Fruit fly (Drosophila melanogaster) whole organism, embryonic: Measurements from ENCODE around the gene Prtl99C.

Experiments
- ATbp ChIP-seq: fragments of 200-800 bp; sonication (Bioruptor generic); optimal IDR thresholded peaks from 2 replicates; lab custom pipeline; 2017; ENCODE audit warnings: missing biosample characterization, mild to moderate bottlenecking, missing genetic modification characterization, missing genetic modification reagents
- Asciz ChIP-seq: fragments of 200-800 bp; sonication (Bioruptor generic); optimal IDR thresholded peaks from 2 replicates; lab custom pipeline; 2017; ENCODE audit warnings: missing biosample characterization, mild to moderate bottlenecking, missing genetic modification characterization, missing genetic modification reagents
- Bdp1 ChIP-seq: fragments of 200-800 bp; sonication (Bioruptor generic); optimal IDR thresholded peaks from 3 replicates; lab custom pipeline; 2016; ENCODE audit warnings: missing biosample characterization, missing genetic modification characterization
- CG11560 ChIP-seq: fragments of 200-800 bp; sonication (Bioruptor generic); IDR thresholded peaks from 3 replicates; pipeline ENCODE4 v1.3.6; 2022; ENCODE audit warnings: missing biosample characterization, missing genetic modification characterization
- CG12219 ChIP-seq: fragments of 200-800 bp; sonication (Bioruptor generic); optimal IDR thresholded peaks from 3 replicates; lab custom pipeline; 2018; ENCODE audit warnings: missing biosample characterization, mild to moderate bottlenecking, missing genetic modification characterization
- CG12236 ChIP-seq: fragments of 200-800 bp; sonication (Bioruptor generic); optimal IDR thresholded peaks from 2 replicates; lab custom pipeline; 2016; ENCODE audit warnings: missing biosample characterization, missing genetic modification characterization
- CG12391 ChIP-seq: fragments of 200-800 bp; sonication (Bioruptor generic); optimal IDR thresholded peaks from 3 replicates; lab custom pipeline; 2018; ENCODE audit warnings: missing biosample characterization, mild to moderate bottlenecking, missing genetic modification characterization, moderate library complexity
- CG13894 ChIP-seq: fragments of 200-800 bp; sonication (Bioruptor generic); optimal IDR thresholded peaks from 3 replicates; lab custom pipeline; 2018; ENCODE audit warnings: missing biosample characterization, mild to moderate bottlenecking, missing genetic modification characterization, moderate library complexity
- CG15269 ChIP-seq: fragments of 200-800 bp; sonication (Bioruptor generic); optimal IDR thresholded peaks from 2 replicates; lab custom pipeline; 2018; ENCODE audit warnings: missing biosample characterization, mild to moderate bottlenecking, missing genetic modification characterization, moderate library complexity
- CG1602 ChIP-seq: fragments of 200-800 bp; sonication (Bioruptor generic); optimal IDR thresholded peaks from 3 replicates; lab custom pipeline; 2016; ENCODE audit warnings: missing biosample characterization, missing genetic modification characterization
- CG2120 ChIP-seq: fragments of 200-800 bp; sonication (Bioruptor generic); optimal IDR thresholded peaks from 3 replicates; lab custom pipeline; 2016; ENCODE audit warnings: missing biosample characterization, missing genetic modification characterization
- CG3065 ChIP-seq: fragments of 200-800 bp; sonication (Bioruptor generic); optimal IDR thresholded peaks from 2 replicates; lab custom pipeline; 2016; ENCODE audit warnings: missing biosample characterization, missing genetic modification characterization
- CG31224 ChIP-seq: fragments of 200-800 bp; sonication (Bioruptor generic); IDR thresholded peaks from 2 replicates; pipeline ENCODE4 v1.3.6; 2022; ENCODE audit warnings: missing biosample characterization, missing genetic modification characterization
- CG31441 ChIP-seq: fragments of 200-800 bp; sonication (Bioruptor generic); IDR thresholded peaks from 2 replicates; pipeline ENCODE4 v1.3.6; 2022; ENCODE audit warnings: missing biosample characterization, missing genetic modification characterization
- CG3838 ChIP-seq: fragments of 200-800 bp; sonication (Bioruptor generic); optimal IDR thresholded peaks from 3 replicates; lab custom pipeline; 2016; ENCODE audit warnings: missing biosample characterization, missing genetic modification characterization
- CG43689 ChIP-seq: fragments of 200-800 bp; sonication (Bioruptor generic); IDR thresholded peaks from 2 replicates; pipeline ENCODE4 v1.3.6; 2022; ENCODE audit warnings: missing biosample characterization, missing genetic modification characterization
- CG6683 ChIP-seq: fragments of 200-800 bp; sonication (Bioruptor generic); optimal IDR thresholded peaks from 2 replicates; lab custom pipeline; 2017; ENCODE audit warnings: missing biosample characterization, mild to moderate bottlenecking, missing genetic modification characterization, missing genetic modification reagents
- CG7271 ChIP-seq: fragments of 200-800 bp; sonication (Bioruptor generic); optimal IDR thresholded peaks from 2 replicates; lab custom pipeline; 2018; ENCODE audit warnings: missing biosample characterization, mild to moderate bottlenecking, missing genetic modification characterization, moderate library complexity
- CG7745 ChIP-seq: fragments of 200-800 bp; sonication (Bioruptor generic); optimal IDR thresholded peaks from 2 replicates; lab custom pipeline; 2018; ENCODE audit warnings: missing biosample characterization, mild to moderate bottlenecking, missing genetic modification characterization, moderate library complexity
- CTCF ChIP-seq: fragments of 200-800 bp; sonication (Bioruptor generic); optimal IDR thresholded peaks from 2 replicates; lab custom pipeline; 2017; ENCODE audit warnings: missing biosample characterization, mild to moderate bottlenecking, missing genetic modification characterization, moderate library complexity
- CkIIα-i1 ChIP-seq: fragments of 200-800 bp; sonication (Bioruptor generic); IDR thresholded peaks from 2 replicates; pipeline ENCODE4 v1.3.6; 2022; ENCODE audit warnings: missing biosample characterization, missing genetic modification characterization
- D19B ChIP-seq: fragments of 200-800 bp; sonication (Bioruptor generic); optimal IDR thresholded peaks from 2 replicates; lab custom pipeline; 2017; ENCODE audit warnings: missing biosample characterization, mild to moderate bottlenecking, missing genetic modification characterization
- E2f1 ChIP-seq: fragments of 200-800 bp; sonication (Bioruptor generic); IDR thresholded peaks from 2 replicates; pipeline ENCODE4 v1.3.6; 2022; ENCODE audit warnings: missing biosample characterization, missing genetic modification characterization
- Eip74EF ChIP-seq, 2 experiments: fragments of 200-800 bp in 1 of 2; fragments of >200 bp in 1 of 2; sonication (Bioruptor generic) in 1 of 2; optimal IDR thresholded peaks; 2 replicates each; lab custom pipeline; 2017 to 2019; ENCODE audit warnings: missing biosample characterization in 2 of 2, missing genetic modification characterization in 2 of 2, mild to moderate bottlenecking in 1 of 2, moderate library complexity in 1 of 2
- Hr39 ChIP-seq: fragments of >200 bp; optimal IDR thresholded peaks from 2 replicates; lab custom pipeline; 2017
- NFAT ChIP-seq: fragments of 200-800 bp; sonication (Bioruptor generic); IDR thresholded peaks from 2 replicates; pipeline ENCODE4 v1.3.6; 2022; ENCODE audit warnings: missing biosample characterization, missing genetic modification characterization
- Pdp1 ChIP-seq, 2 experiments: fragments of 200-800 bp; sonication (Bioruptor generic); optimal IDR thresholded peaks; 3 replicates each; lab custom pipeline; 2016; ENCODE audit warnings: missing biosample characterization in 2 of 2, missing genetic modification characterization in 2 of 2, mild to moderate bottlenecking in 1 of 2, moderate library complexity in 1 of 2
- Sox100B ChIP-seq: fragments of 200-800 bp; sonication (Bioruptor generic); optimal IDR thresholded peaks from 3 replicates; lab custom pipeline; 2018; ENCODE audit warnings: missing biosample characterization, mild to moderate bottlenecking, missing genetic modification characterization
- Sry-β ChIP-seq: fragments of 200-800 bp; sonication (Bioruptor generic); optimal IDR thresholded peaks from 2 replicates; lab custom pipeline; 2018; ENCODE audit warnings: missing biosample characterization, mild to moderate bottlenecking, missing genetic modification characterization, moderate library complexity
- TFAM ChIP-seq: fragments of 200-800 bp; sonication (Bioruptor generic); optimal IDR thresholded peaks from 2 replicates; lab custom pipeline; 2017; ENCODE audit warnings: missing biosample characterization, missing genetic modification characterization, inconsistent platforms
- Taf1 ChIP-seq: fragments of 200-800 bp; sonication (Bioruptor generic); IDR thresholded peaks from 2 replicates; pipeline ENCODE4 v1.3.6; 2022; ENCODE audit warnings: missing biosample characterization, missing genetic modification characterization
- al ChIP-seq: fragments of 200-800 bp; sonication (Bioruptor generic); IDR thresholded peaks from 2 replicates; pipeline ENCODE4 v1.3.6; 2022; ENCODE audit warnings: missing biosample characterization, missing genetic modification characterization
- bbx ChIP-seq: fragments of 200-800 bp; sonication (Bioruptor generic); IDR thresholded peaks from 2 replicates; pipeline ENCODE4 v1.3.6; 2022; ENCODE audit warnings: missing biosample characterization, missing genetic modification characterization; ENCODE audit not compliant: partially characterized antibody
- caup ChIP-seq: fragments of 200-800 bp; sonication (Bioruptor generic); optimal IDR thresholded peaks from 3 replicates; lab custom pipeline; 2017; ENCODE audit warnings: missing biosample characterization, mild to moderate bottlenecking, missing genetic modification characterization, moderate library complexity; ENCODE audit not compliant: severe bottlenecking
- chif ChIP-seq, 2 experiments: fragments of 200-800 bp; sonication (Bioruptor generic); optimal IDR thresholded peaks; 3 replicates each; lab custom pipeline; 2016; ENCODE audit warnings: missing biosample characterization in 2 of 2, missing genetic modification characterization in 2 of 2
- chinmo ChIP-seq: fragments of 200-800 bp; sonication (Bioruptor generic); IDR thresholded peaks from 4 replicates; pipeline ENCODE4 v1.3.6; 2022; ENCODE audit warnings: missing biosample characterization, missing genetic modification characterization; ENCODE audit not compliant: partially characterized antibody
- crol ChIP-seq: fragments of 200-800 bp; sonication (Bioruptor generic); IDR thresholded peaks from 2 replicates; pipeline ENCODE4 v1.3.6; 2022; ENCODE audit warnings: missing biosample characterization, missing genetic modification characterization
- ewg ChIP-seq: fragments of 200-800 bp; sonication (Bioruptor generic); optimal IDR thresholded peaks from 3 replicates; lab custom pipeline; 2017; ENCODE audit warnings: mild to moderate bottlenecking, missing biosample characterization, missing genetic modification reagents, missing genetic modification characterization
- gcm2 ChIP-seq: fragments of 200-800 bp; sonication (Bioruptor generic); optimal IDR thresholded peaks from 2 replicates; lab custom pipeline; 2016; ENCODE audit warnings: missing biosample characterization, missing genetic modification characterization
- grau ChIP-seq: fragments of 200-800 bp; optimal IDR thresholded peaks from 3 replicates; lab custom pipeline; 2019; ENCODE audit warnings: missing biosample characterization, mild to moderate bottlenecking, missing genetic modification characterization, moderate library complexity
- gro ChIP-seq: fragments of 200-800 bp; sonication (Bioruptor generic); optimal IDR thresholded peaks from 2 replicates; lab custom pipeline; 2016; ENCODE audit warnings: missing biosample characterization, missing genetic modification characterization
- hb ChIP-seq: fragments of 200-800 bp; sonication (Bioruptor generic); IDR thresholded peaks from 3 replicates; pipeline ENCODE4 v1.3.6; 2022; ENCODE audit warnings: missing biosample characterization, missing genetic modification characterization; ENCODE audit not compliant: partially characterized antibody
- ken ChIP-seq: fragments of 200-800 bp; sonication (Bioruptor generic); IDR thresholded peaks from 3 replicates; pipeline ENCODE4 v1.3.6; 2022; ENCODE audit warnings: missing biosample characterization, missing genetic modification characterization
- kni ChIP-seq: fragments of 200-800 bp; sonication (Bioruptor generic); optimal IDR thresholded peaks from 3 replicates; lab custom pipeline; 2017; ENCODE audit warnings: mild to moderate bottlenecking, missing biosample characterization, missing genetic modification reagents, missing genetic modification characterization
- mam ChIP-seq: fragments of 200-800 bp; sonication (Bioruptor generic); optimal IDR thresholded peaks from 3 replicates; lab custom pipeline; 2016; ENCODE audit warnings: missing biosample characterization, missing genetic modification characterization
- nau ChIP-seq: fragments of 200-800 bp; sonication (Bioruptor generic); optimal IDR thresholded peaks from 3 replicates; lab custom pipeline; 2017; ENCODE audit warnings: missing biosample characterization, mild to moderate bottlenecking, missing genetic modification characterization, missing genetic modification reagents
- odd ChIP-seq: fragments of 200-800 bp; sonication (Bioruptor generic); optimal IDR thresholded peaks from 2 replicates; lab custom pipeline; 2017; ENCODE audit warnings: missing biosample characterization, mild to moderate bottlenecking, missing genetic modification characterization
- onecut ChIP-seq: fragments of 200-800 bp; sonication (Bioruptor generic); IDR thresholded peaks from 2 replicates; pipeline ENCODE4 v1.3.6; 2022; ENCODE audit warnings: missing biosample characterization, missing genetic modification characterization
- otp ChIP-seq: fragments of 200-800 bp; sonication (Bioruptor generic); IDR thresholded peaks from 3 replicates; pipeline ENCODE4, ENCODE4 v1.3.6; 2022; ENCODE audit warnings: missing biosample characterization, missing genetic modification characterization
- p53 ChIP-seq: fragments of 200-800 bp; sonication (Bioruptor generic); optimal IDR thresholded peaks from 2 replicates; lab custom pipeline; 2016; ENCODE audit warnings: missing biosample characterization, missing genetic modification characterization
- sqz ChIP-seq: fragments of 200-800 bp; sonication (Bioruptor generic); optimal IDR thresholded peaks from 3 replicates; lab custom pipeline; 2018; ENCODE audit warnings: missing biosample characterization, mild to moderate bottlenecking, missing genetic modification characterization
- yki ChIP-seq: fragments of >200 bp; optimal IDR thresholded peaks from 3 replicates; lab custom pipeline; 2018

The Prtl99C gene

DNA sequence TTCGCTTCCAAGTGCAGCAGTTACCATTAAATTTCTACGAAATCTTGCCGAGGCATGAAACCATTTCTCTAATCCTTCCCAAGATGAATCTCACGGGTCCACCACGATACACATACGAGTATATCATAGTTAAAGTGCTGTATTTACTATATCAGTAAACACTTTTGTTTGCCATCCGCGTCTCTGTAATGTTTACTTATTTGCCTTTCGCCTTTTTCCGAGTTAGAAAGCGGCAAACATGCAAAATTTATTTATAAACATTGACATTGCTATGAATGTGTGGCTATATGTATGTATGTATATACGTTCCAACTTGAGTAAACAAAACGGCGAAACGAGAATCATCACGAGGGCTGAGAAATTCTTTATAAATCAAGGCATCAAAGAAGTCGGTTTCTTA lies 4.8 kb upstream of the Prtl99C start (continued):
- no peak for TF ChIP-seq D19B (GFP tag; lab: Kevin White, UChicago)
- TF ChIP-seq TFAM = peak; percentile 50
- TF ChIP-seq crol = no peak
- no peak for TF ChIP-seq ken
- TF ChIP-seq CG7745 (tag; lab: Kevin White, UChicago) = no peak
- TF ChIP-seq CG31224 = no peak
- TF ChIP-seq CG12219 (GFP tag; lab: Kevin White, UChicago) = no peak
- peak; percentile 62 for TF ChIP-seq ATbp (GFP tag; lab: Kevin White, UChicago)
- TF ChIP-seq CkIIα-i1 = no peak
- TF ChIP-seq p53 (GFP tag; lab: Kevin White, UChicago) = no peak
- no peak for TF ChIP-seq gro (GFP tag; lab: Kevin White, UChicago)
- TF ChIP-seq CG43689 (GFP tag; lab: Robert Waterston, UW) = no peak
- no peak for TF ChIP-seq Pdp1 (GFP tag; optimal IDR thresholded peaks at IDR 0.05; lab: Kevin White, UChicago)
- TF ChIP-seq E2f1 (GFP tag; lab: Robert Waterston, UW) = no peak
- TF ChIP-seq CG13894 (tag; lab: Kevin White, UChicago) = no peak
- no peak for TF ChIP-seq chinmo (GFP tag; lab: Robert Waterston, UW)
- TF ChIP-seq CG12391 (tag; lab: Kevin White, UChicago) = no peak
- no peak for TF ChIP-seq odd (GFP tag; lab: Kevin White, UChicago)
- TF ChIP-seq kni (GFP tag; lab: Kevin White, UChicago) = peak; percentile 82
- TF ChIP-seq CG7271 (tag; lab: Kevin White, UChicago) = peak; percentile 85
- TF ChIP-seq CG15269 (tag; lab: Kevin White, UChicago) = no peak
- TF ChIP-seq onecut = no peak; the same call in 1 of the 2 replicates
- peak; percentile 79 for TF ChIP-seq Asciz (GFP tag; lab: Kevin White, UChicago)
- TF ChIP-seq sqz (GFP tag; lab: Kevin White, UChicago) = no peak
- peak in 1 of 2 experiments; percentile 37 for TF ChIP-seq Eip74EF (GFP tag; optimal IDR thresholded peaks at IDR 0.05; lab: Kevin White, UChicago)
- no peak for TF ChIP-seq Hr39 (lab: Kevin White, UChicago)
- TF ChIP-seq Sox100B (GFP tag; lab: Kevin White, UChicago) = no peak
- TF ChIP-seq Bdp1 (GFP tag; lab: Kevin White, UChicago) = no peak
- 0 out of 3 replicates have a peak, but pooled peaks have one; percentile 35 for TF ChIP-seq otp (GFP tag; lab: Robert Waterston, UW)
- TF ChIP-seq CG3065 (GFP tag; lab: Kevin White, UChicago) = no peak
- TF ChIP-seq nau = no peak
- TF ChIP-seq CG6683 (GFP tag; lab: Kevin White, UChicago) = no peak
- TF ChIP-seq chif (GFP tag; optimal IDR thresholded peaks at IDR 0.05; lab: Kevin White, UChicago) = peak in 1 of 2 experiments; percentile 16
- TF ChIP-seq CG31441 (GFP tag; lab: Robert Waterston, UW) = no peak; the same call in 1 of the 2 replicates
- no peak for TF ChIP-seq yki (lab: Kevin White, UChicago)
- TF ChIP-seq CG3838 (GFP tag; lab: Kevin White, UChicago) = no peak
- no peak for TF ChIP-seq caup (GFP tag; lab: Kevin White, UChicago)
- TF ChIP-seq Sry-β (GFP tag; lab: Kevin White, UChicago) = peak; percentile 54
- TF ChIP-seq CG12236 (GFP tag; lab: Kevin White, UChicago) = no peak
- TF ChIP-seq CG2120 (GFP tag; lab: Kevin White, UChicago) = no peak
- no peak for TF ChIP-seq hb (GFP tag; lab: Robert Waterston, UW)
- no peak for TF ChIP-seq al
- TF ChIP-seq CG1602 = no peak
- no peak for TF ChIP-seq ewg (GFP tag; lab: Kevin White, UChicago)
- TF ChIP-seq grau (tag; lab: Kevin White, UChicago) = no peak
- TF ChIP-seq mam = no peak
- no peak for TF ChIP-seq bbx (GFP tag; lab: Robert Waterston, UW)
- TF ChIP-seq NFAT (GFP tag; lab: Robert Waterston, UW) = no peak
- TF ChIP-seq CTCF (GFP tag; lab: Kevin White, UChicago) = no peak
- TF ChIP-seq Taf1 (GFP tag; lab: Robert Waterston, UW) = no peak
- TF ChIP-seq gcm2 (GFP tag; lab: Kevin White, UChicago) = no peak
- TF ChIP-seq CG11560 (tag; lab: Robert Waterston, UW) = no peak
